Worm (Caenorhabditis elegans): ENCODE results near the gene H39E23.3.

The H39E23.3 gene

ce11 chrV:14110042-14110441 is 2.4 kb downstream of the H39E23.3 start, which contains the start of gene H39E23.2:
Gene H39E23.2 (plus strand): TSS chrV:14110342.
- no peak for TF ChIP-seq B0035.1 (tag; optimal IDR thresholded peaks at IDR 0.05)
- no peak for TF ChIP-seq ceh-91 (GFP tag; IDR thresholded peaks at IDR 0.05)
- no peak for TF ChIP-seq F37B4.10 (GFP tag; IDR thresholded peaks at IDR 0.05)
- no peak for TF ChIP-seq ama-1 (optimal IDR thresholded peaks at IDR 0.05)
- TF ChIP-seq ama-1 (GFP tag; optimal IDR thresholded peaks at IDR 0.05), result no peak
- no peak for TF ChIP-seq unc-62 (GFP tag; optimal IDR thresholded peaks at IDR 0.05)
- no peak for TF ChIP-seq aptf-3 (GFP tag; IDR thresholded peaks at IDR 0.05)
- TF ChIP-seq lag-1 (GFP tag; IDR thresholded peaks at IDR 0.05), result no peak
- no peak for TF ChIP-seq ZK185.1 (tag; optimal IDR thresholded peaks at IDR 0.05; ENCODE audit: poor library complexity, severe bottlenecking)
- no peak for TF ChIP-seq nfya-1 (tag; optimal IDR thresholded peaks at IDR 0.05; ENCODE audit: borderline replicate concordance, insufficient read depth)
- TF ChIP-seq ekl-4 (GFP tag; IDR thresholded peaks at IDR 0.05), result no peak
- no peak for TF ChIP-seq F57C9.4 (tag; optimal IDR thresholded peaks at IDR 0.05)
- no peak for TF ChIP-seq nhr-120 (GFP tag; IDR thresholded peaks at IDR 0.05)
- TF ChIP-seq F10E7.11 (tag; optimal IDR thresholded peaks at IDR 0.05), result no peak

- TF ChIP-seq zfh-2 (GFP tag; conservative IDR thresholded peaks at IDR 0.05), result peak; percentile 58; the same call in 1 of the 2 replicates
- TF ChIP-seq cebp-1 (GFP tag; IDR thresholded peaks at IDR 0.05), result no peak
- TF ChIP-seq cebp-1 (tag; optimal IDR thresholded peaks at IDR 0.05), result no peak
- peak; percentile 24; the same call in 1 of the 2 replicates for TF ChIP-seq egrh-3 (GFP tag; IDR thresholded peaks at IDR 0.05)
- peak; percentile 26; the same call in 1 of the 2 replicates for TF ChIP-seq K11D2.4 (GFP tag; IDR thresholded peaks at IDR 0.05)
Observed at ce11 chrV:14120674-14121073, 13.1 kb downstream of the H39E23.3 start.

- no peak for TF ChIP-seq die-1 (tag; optimal IDR thresholded peaks at IDR 0.05)
- TF ChIP-seq nhr-120 (GFP tag; IDR thresholded peaks at IDR 0.05), result no peak
- no peak for TF ChIP-seq aptf-3 (GFP tag; IDR thresholded peaks at IDR 0.05)
- no peak for TF ChIP-seq gei-17 (GFP tag; optimal IDR thresholded peaks at IDR 0.05)
- TF ChIP-seq hlh-12 (tag; optimal IDR thresholded peaks at IDR 0.05), result no peak
- no peak for TF ChIP-seq Y53G8AR.9 (GFP tag; conservative IDR thresholded peaks at IDR 0.05)
Observed at ce11 chrV:14123176-14123575, 15.6 kb downstream of the H39E23.3 start.

ce11 chrV:14124187-14124586 is 16.6 kb downstream of the H39E23.3 start:
- TF ChIP-seq lin-26 (GFP tag; IDR thresholded peaks at IDR 0.05), result 0 out of 2 replicates have a peak, but pooled peaks have one; percentile 41
- peak; percentile 77 for TF ChIP-seq F33H1.4 (GFP tag; IDR thresholded peaks at IDR 0.05)
- TF ChIP-seq ztf-25 (GFP tag; IDR thresholded peaks at IDR 0.05), result 0 out of 2 replicates have a peak, but pooled peaks have one; percentile 21
- TF ChIP-seq madf-6 (GFP tag; IDR thresholded peaks at IDR 0.05), result peak; percentile 24; the same call in 1 of the 2 replicates
- peak; percentile 44; the same call in 1 of the 2 replicates for TF ChIP-seq dox-1 (GFP tag; IDR thresholded peaks at IDR 0.05)
- TF ChIP-seq mcd-1 (GFP tag; IDR thresholded peaks at IDR 0.05), result peak; percentile 51
- 0 out of 2 replicates have a peak, but pooled peaks have one; percentile 39 for TF ChIP-seq Y53G8AR.9 (GFP tag; conservative IDR thresholded peaks at IDR 0.05)

ce11 chrV:14126341-14126924 is 18.8 kb downstream of the H39E23.3 start:
- TF ChIP-seq Y53F4B.3 (GFP tag; IDR thresholded peaks at IDR 0.05) (no peak), zfh-2 (GFP tag; conservative IDR thresholded peaks at IDR 0.05) (peak; percentile 53; the same call in 1 of the 2 replicates), dpl-1 (GFP tag; optimal IDR thresholded peaks at IDR 0.05) (no peak), B0019.2 (GFP tag; conservative IDR thresholded peaks at IDR 0.05) (no peak), ceh-27 (GFP tag; optimal IDR thresholded peaks at IDR 0.05) (peak; percentile 1)

Data from whole organism, young adult.